Fruit fly (Drosophila melanogaster): ENCODE results near the gene CG13856.

CG13856 gene

dm6 chr3R:22368777-22369214 lies 33.7 kb upstream of the CG13856 start (continued):
- TF ChIP-seq CG3281 (GFP tag; optimal IDR thresholded peaks at IDR 0.05) = peak; percentile 69
- TF ChIP-seq zfh2 (GFP tag; optimal IDR thresholded peaks at IDR 0.05) = peak; percentile 45
- TF ChIP-seq CG16813 (GFP tag; IDR thresholded peaks at IDR 0.05; ENCODE audit: partially characterized antibody) = no peak
- TF ChIP-seq danr (GFP tag; IDR thresholded peaks at IDR 0.05) = no peak
- peak in 1 of 2 experiments; percentile 38 for TF ChIP-seq bsh (GFP tag; optimal IDR thresholded peaks at IDR 0.05)
- TF ChIP-seq CG2889 (GFP tag; IDR thresholded peaks at IDR 0.05) = peak; percentile 74
- peak; percentile 36 for TF ChIP-seq B-H2 (GFP tag; optimal IDR thresholded peaks at IDR 0.05)
- TF ChIP-seq Dbx (GFP tag; IDR thresholded peaks at IDR 0.05) = peak; percentile 82
- peak in 1 of 2 experiments; percentile 31 for TF ChIP-seq pan (optimal IDR thresholded peaks at IDR 0.05)
- peak in 1 of 2 experiments; percentile 82 for TF ChIP-seq pan (GFP tag; optimal IDR thresholded peaks at IDR 0.05 in 1 of 2, IDR thresholded peaks at IDR 0.05 in 1 of 2)
- TF ChIP-seq Bteb2 (GFP tag; optimal IDR thresholded peaks at IDR 0.05) = no peak
- no peak for TF ChIP-seq Hr78 (GFP tag; optimal IDR thresholded peaks at IDR 0.05)
- TF ChIP-seq Hmr (GFP tag; optimal IDR thresholded peaks at IDR 0.05) = peak; percentile 85
- TF ChIP-seq CG4404 (GFP tag; IDR thresholded peaks at IDR 0.05) = no peak; the same call in none of the 2 replicates
- no peak; the same call in 1 of the 2 replicates for TF ChIP-seq CG4360 (GFP tag; IDR thresholded peaks at IDR 0.05)
- TF ChIP-seq Oli (tag; optimal IDR thresholded peaks at IDR 0.05) = peak; percentile 61
- peak; percentile 48 for TF ChIP-seq Ssrp (tag; optimal IDR thresholded peaks at IDR 0.05)
- TF ChIP-seq NFAT (GFP tag; IDR thresholded peaks at IDR 0.05) = peak; percentile 65; the same call in 1 of the 2 replicates
- no peak for TF ChIP-seq nerfin-2 (GFP tag; IDR thresholded peaks at IDR 0.05; ENCODE audit: partially characterized antibody)
- TF ChIP-seq CG8478 (optimal IDR thresholded peaks at IDR 0.05) = no peak
- peak; percentile 80 for TF ChIP-seq CG6689 (GFP tag; IDR thresholded peaks at IDR 0.05)
- TF ChIP-seq CG3163 (GFP tag; optimal IDR thresholded peaks at IDR 0.05) = no peak
- no peak for TF ChIP-seq Atf3 (GFP tag; optimal IDR thresholded peaks at IDR 0.05)
- TF ChIP-seq Lpt (GFP tag; optimal IDR thresholded peaks at IDR 0.05) = no peak
- TF ChIP-seq Doc2 (GFP tag; IDR thresholded peaks at IDR 0.05) = no peak
- no peak for TF ChIP-seq CG33557 (GFP tag; optimal IDR thresholded peaks at IDR 0.05)
- peak; percentile 60 for TF ChIP-seq kay (GFP tag; optimal IDR thresholded peaks at IDR 0.05)
- no peak for TF ChIP-seq sima (GFP tag; optimal IDR thresholded peaks at IDR 0.05)
- peak; percentile 64 for TF ChIP-seq CG10209 (GFP tag; optimal IDR thresholded peaks at IDR 0.05)
- peak; percentile 69; the same call in 2 of the 3 replicates for TF ChIP-seq CG3726 (GFP tag; IDR thresholded peaks at IDR 0.05)
- no peak for TF ChIP-seq CG1792 (GFP tag; optimal IDR thresholded peaks at IDR 0.05)
- TF ChIP-seq ATbp (GFP tag; optimal IDR thresholded peaks at IDR 0.05) = peak; percentile 54
- TF ChIP-seq croc (GFP tag; conservative IDR thresholded peaks at IDR 0.05) = peak; percentile 28; the same call in 2 of the 3 replicates
- 0 out of 2 replicates have a peak, but pooled peaks have one; percentile 51 for TF ChIP-seq toy (GFP tag; IDR thresholded peaks at IDR 0.05)
- peak; percentile 46 for TF ChIP-seq CG6854 (GFP tag; optimal IDR thresholded peaks at IDR 0.05)
- peak; percentile 78 for TF ChIP-seq CG14441 (GFP tag; IDR thresholded peaks at IDR 0.05)
- TF ChIP-seq CG13775 (GFP tag; optimal IDR thresholded peaks at IDR 0.05) = peak; percentile 64
- TF ChIP-seq ssp (GFP tag; IDR thresholded peaks at IDR 0.05) = no peak
- TF ChIP-seq Nf-YA (GFP tag; IDR thresholded peaks at IDR 0.05) = peak; percentile 44; the same call in 1 of the 2 replicates
- peak; percentile 49 for TF ChIP-seq CG1024 (GFP tag; IDR thresholded peaks at IDR 0.05)
- peak; percentile 34; the same call in 1 of the 2 replicates for TF ChIP-seq gsb (GFP tag; IDR thresholded peaks at IDR 0.05)
- no peak for TF ChIP-seq CG10274 (GFP tag; optimal IDR thresholded peaks at IDR 0.05)
- peak; percentile 55; the same call in 2 of the 3 replicates for TF ChIP-seq Mrtf (GFP tag; IDR thresholded peaks at IDR 0.05)
- no peak for TF ChIP-seq cad (GFP tag; optimal IDR thresholded peaks at IDR 0.05)
- no peak for TF ChIP-seq CG1832 (GFP tag; optimal IDR thresholded peaks at IDR 0.05)
- no peak for TF ChIP-seq CG14860 (GFP tag; IDR thresholded peaks at IDR 0.05; ENCODE audit: partially characterized antibody)
- peak; percentile 38; the same call in 1 of the 2 replicates for TF ChIP-seq onecut (GFP tag; IDR thresholded peaks at IDR 0.05)
- no peak for TF ChIP-seq gcm (GFP tag; optimal IDR thresholded peaks at IDR 0.05)
- peak; percentile 25 for TF ChIP-seq jing (GFP tag; optimal IDR thresholded peaks at IDR 0.05)
- peak; percentile 57 for TF ChIP-seq tio (GFP tag; optimal IDR thresholded peaks at IDR 0.05)
- TF ChIP-seq fd64A (GFP tag; optimal IDR thresholded peaks at IDR 0.05) = no peak
